Fruit fly (Drosophila melanogaster) whole organism, embryonic: ENCODE data around the gene dsd.
A peak's percentile ranks its signal among the peaks of the same experiment; 100 is the strongest.

Experiments
- Atf3 ChIP-seq: fragments of 200-800 bp; sonication (Bioruptor generic); optimal IDR thresholded peaks from 3 replicates; lab custom pipeline; 2016; ENCODE audit warnings: missing biosample characterization, missing genetic modification characterization
- CG10209 ChIP-seq: fragments of 200-800 bp; sonication (Bioruptor generic); optimal IDR thresholded peaks from 3 replicates; lab custom pipeline; 2017; ENCODE audit warnings: missing biosample characterization, mild to moderate bottlenecking, missing genetic modification characterization, missing genetic modification reagents
- CG10959 ChIP-seq: fragments of 200-800 bp; sonication (Bioruptor generic); IDR thresholded peaks from 2 replicates; pipeline ENCODE4 v1.3.6; 2022; ENCODE audit warnings: missing biosample characterization, missing genetic modification characterization
- CG11560 ChIP-seq: fragments of 200-800 bp; sonication (Bioruptor generic); IDR thresholded peaks from 3 replicates; pipeline ENCODE4 v1.3.6; 2022; ENCODE audit warnings: missing biosample characterization, missing genetic modification characterization
- CG12942 ChIP-seq: fragments of 200-800 bp; sonication (Bioruptor generic); optimal IDR thresholded peaks from 3 replicates; lab custom pipeline; 2016; ENCODE audit warnings: missing biosample characterization, missing genetic modification characterization
- CG13624 ChIP-seq: fragments of 200-800 bp; sonication (Bioruptor generic); optimal IDR thresholded peaks from 2 replicates; lab custom pipeline; 2016; ENCODE audit warnings: missing biosample characterization, missing genetic modification characterization
- CG14860 ChIP-seq: fragments of 200-800 bp; sonication (Bioruptor generic); IDR thresholded peaks from 3 replicates; pipeline ENCODE4 v1.3.6; 2022; ENCODE audit warnings: missing biosample characterization, missing genetic modification characterization; ENCODE audit not compliant: partially characterized antibody
- CG14965 ChIP-seq: fragments of 200-800 bp; sonication (Bioruptor generic); optimal IDR thresholded peaks from 2 replicates; lab custom pipeline; 2016; ENCODE audit warnings: missing biosample characterization, missing genetic modification characterization, borderline replicate concordance
- CG15514 ChIP-seq: fragments of 200-800 bp; sonication (Bioruptor generic); optimal IDR thresholded peaks from 3 replicates; lab custom pipeline; 2017; ENCODE audit warnings: missing biosample characterization, missing genetic modification characterization, mild to moderate bottlenecking, moderate library complexity, missing genetic modification reagents
- CG1647 ChIP-seq: fragments of 200-800 bp; sonication (Bioruptor generic); optimal IDR thresholded peaks from 3 replicates; lab custom pipeline; 2016; ENCODE audit warnings: missing biosample characterization, missing genetic modification characterization
- CG16813 ChIP-seq: fragments of 200-800 bp; sonication (Bioruptor generic); IDR thresholded peaks from 3 replicates; pipeline ENCODE4 v1.3.6; 2022; ENCODE audit warnings: missing biosample characterization, missing genetic modification characterization; ENCODE audit not compliant: partially characterized antibody
- CG2116 ChIP-seq: fragments of 200-800 bp; sonication (Bioruptor generic); optimal IDR thresholded peaks from 3 replicates; lab custom pipeline; 2018; ENCODE audit warnings: missing biosample characterization, mild to moderate bottlenecking, missing genetic modification characterization
- CG31441 ChIP-seq: fragments of 200-800 bp; sonication (Bioruptor generic); IDR thresholded peaks from 2 replicates; pipeline ENCODE4 v1.3.6; 2022; ENCODE audit warnings: missing biosample characterization, missing genetic modification characterization
- CG32772 ChIP-seq: fragments of 200-800 bp; sonication (Bioruptor generic); IDR thresholded peaks from 2 replicates; pipeline ENCODE4 v1.3.6; 2022; ENCODE audit warnings: missing biosample characterization, missing genetic modification characterization
- CG3726 ChIP-seq: fragments of 200-800 bp; sonication (Bioruptor generic); IDR thresholded peaks from 3 replicates; pipeline ENCODE4, ENCODE4 v1.3.6; 2022; ENCODE audit warnings: missing biosample characterization, missing genetic modification characterization
- CG42726 ChIP-seq: fragments of 200-800 bp; sonication (Bioruptor generic); IDR thresholded peaks from 2 replicates; pipeline ENCODE4 v1.3.6; 2022; ENCODE audit warnings: missing biosample characterization, missing genetic modification characterization; ENCODE audit not compliant: partially characterized antibody
- CG6689 ChIP-seq: fragments of 200-800 bp; sonication (Bioruptor generic); IDR thresholded peaks from 2 replicates; pipeline ENCODE4 v1.3.6; 2022; ENCODE audit warnings: missing biosample characterization, missing genetic modification characterization
- CG8281 ChIP-seq: fragments of 200-800 bp; sonication (Bioruptor generic); optimal IDR thresholded peaks from 2 replicates; lab custom pipeline; 2018; ENCODE audit warnings: missing biosample characterization, mild to moderate bottlenecking, missing genetic modification characterization, moderate library complexity
- CG9215 ChIP-seq: fragments of 200-800 bp; sonication (Bioruptor generic); IDR thresholded peaks from 2 replicates; pipeline ENCODE4 v1.3.6; 2022; ENCODE audit warnings: missing biosample characterization, missing genetic modification characterization
- HHEX ChIP-seq: fragments of 200-800 bp; sonication (Bioruptor generic); optimal IDR thresholded peaks from 3 replicates; lab custom pipeline; 2017; ENCODE audit warnings: missing biosample characterization, mild to moderate bottlenecking, missing genetic modification characterization, missing genetic modification reagents
- HLHmδ ChIP-seq: fragments of 200-800 bp; sonication (Bioruptor generic); optimal IDR thresholded peaks from 2 replicates; lab custom pipeline; 2018; ENCODE audit warnings: missing biosample characterization, mild to moderate bottlenecking, missing genetic modification characterization, moderate library complexity
- Hr51 ChIP-seq, 2 experiments: fragments of 200-800 bp; sonication (Bioruptor generic); optimal IDR thresholded peaks; 2 replicates in 1 of 2; 3 replicates in 1 of 2; lab custom pipeline; 2016 to 2018; ENCODE audit warnings: missing biosample characterization in 2 of 2, missing genetic modification characterization in 2 of 2, mild to moderate bottlenecking in 1 of 2, moderate library complexity in 1 of 2
- Lpt ChIP-seq: fragments of >200 bp; optimal IDR thresholded peaks from 2 replicates; lab custom pipeline; 2018; ENCODE audit warnings: missing biosample characterization, missing genetic modification characterization
- Mad ChIP-seq: fragments of 200-800 bp; sonication (Bioruptor generic); optimal IDR thresholded peaks from 2 replicates; lab custom pipeline; 2016; ENCODE audit warnings: missing biosample characterization, missing genetic modification characterization
- Oli ChIP-seq: fragments of 200-800 bp; sonication (Bioruptor generic); optimal IDR thresholded peaks from 2 replicates; lab custom pipeline; 2018; ENCODE audit warnings: missing biosample characterization, mild to moderate bottlenecking, missing genetic modification characterization, moderate library complexity
- Sry-δ ChIP-seq: fragments of 200-800 bp; sonication (Bioruptor generic); optimal IDR thresholded peaks from 2 replicates; lab custom pipeline; 2016; ENCODE audit warnings: missing biosample characterization, missing genetic modification characterization
- Ssrp ChIP-seq: fragments of 200-800 bp; sonication (Bioruptor generic); optimal IDR thresholded peaks from 2 replicates; lab custom pipeline; 2018; ENCODE audit warnings: missing biosample characterization, mild to moderate bottlenecking, missing genetic modification characterization, moderate library complexity
- Xbp1 ChIP-seq: fragments of 200-800 bp; sonication (Bioruptor generic); optimal IDR thresholded peaks from 3 replicates; lab custom pipeline; 2016; ENCODE audit warnings: missing biosample characterization, mild to moderate bottlenecking, missing genetic modification characterization
- cato ChIP-seq: fragments of 200-800 bp; sonication (Bioruptor generic); optimal IDR thresholded peaks from 2 replicates; lab custom pipeline; 2016; ENCODE audit warnings: missing biosample characterization, missing genetic modification characterization, borderline replicate concordance
- disco-r ChIP-seq: fragments of 200-800 bp; sonication (Bioruptor generic); optimal IDR thresholded peaks from 2 replicates; lab custom pipeline; 2016; ENCODE audit warnings: missing biosample characterization, missing genetic modification characterization
- gcm2 ChIP-seq: fragments of 200-800 bp; sonication (Bioruptor generic); optimal IDR thresholded peaks from 2 replicates; lab custom pipeline; 2016; ENCODE audit warnings: missing biosample characterization, missing genetic modification characterization
- hb ChIP-seq: fragments of 200-800 bp; sonication (Bioruptor generic); IDR thresholded peaks from 3 replicates; pipeline ENCODE4 v1.3.6; 2022; ENCODE audit warnings: missing biosample characterization, missing genetic modification characterization; ENCODE audit not compliant: partially characterized antibody
- lbe ChIP-seq: fragments of 200-800 bp; sonication (Bioruptor generic); optimal IDR thresholded peaks from 2 replicates; lab custom pipeline; 2016; ENCODE audit warnings: missing biosample characterization, mild to moderate bottlenecking, missing genetic modification characterization
- nau ChIP-seq: fragments of 200-800 bp; sonication (Bioruptor generic); optimal IDR thresholded peaks from 3 replicates; lab custom pipeline; 2017; ENCODE audit warnings: missing biosample characterization, mild to moderate bottlenecking, missing genetic modification characterization, missing genetic modification reagents
- nerfin-2 ChIP-seq: fragments of 200-800 bp; sonication (Bioruptor generic); IDR thresholded peaks from 2 replicates; pipeline ENCODE4 v1.3.6; 2022; ENCODE audit warnings: missing biosample characterization, missing genetic modification characterization; ENCODE audit not compliant: partially characterized antibody
- nmo ChIP-seq: fragments of 200-800 bp; sonication (Bioruptor generic); optimal IDR thresholded peaks from 2 replicates; lab custom pipeline; 2018; ENCODE audit warnings: missing biosample characterization, mild to moderate bottlenecking, missing genetic modification characterization, moderate library complexity
- phol ChIP-seq: fragments of 200-800 bp; sonication (Bioruptor generic); optimal IDR thresholded peaks from 3 replicates; lab custom pipeline; 2018; ENCODE audit warnings: missing biosample characterization, mild to moderate bottlenecking, missing genetic modification characterization, moderate library complexity
- pnt ChIP-seq: fragments of 200-800 bp; sonication (Bioruptor generic); optimal IDR thresholded peaks from 3 replicates; lab custom pipeline; 2016; ENCODE audit warnings: missing biosample characterization, missing genetic modification characterization
- prd ChIP-seq, 3 experiments: fragments of >200 bp in 2 of 3; fragments of 200-800 bp in 1 of 3; sonication (Bioruptor generic) in 1 of 3; optimal IDR thresholded peaks in 2 of 3; IDR thresholded peaks in 1 of 3; 2 replicates in 2 of 3; 3 replicates in 1 of 3; pipeline versions ENCODE4 v1.3.6 to Lab custom; 2017 to 2022; ENCODE audit warnings: missing biosample characterization in 1 of 3, missing genetic modification characterization in 1 of 3
- sens ChIP-seq: fragments of 200-800 bp; sonication (Bioruptor generic); peaks from one replicate; lab custom pipeline; 2016; ENCODE audit warnings: missing biosample characterization, missing genetic modification characterization
- sr ChIP-seq: fragments of 200-800 bp; sonication (Bioruptor generic); IDR thresholded peaks from 3 replicates; pipeline ENCODE4 v1.3.6; 2022; ENCODE audit warnings: missing biosample characterization, missing genetic modification characterization
- trem ChIP-seq: fragments of 200-800 bp; optimal IDR thresholded peaks from 3 replicates; lab custom pipeline; 2019; ENCODE audit warnings: missing biosample characterization, mild to moderate bottlenecking, missing genetic modification characterization, moderate library complexity
- unc-4 ChIP-seq: fragments of 200-800 bp; sonication (Bioruptor generic); IDR thresholded peaks from 2 replicates; pipeline ENCODE4 v1.3.6; 2022; ENCODE audit warnings: missing biosample characterization, missing genetic modification characterization; ENCODE audit not compliant: partially characterized antibody
- unpg ChIP-seq: fragments of 200-800 bp; sonication (Bioruptor generic); optimal IDR thresholded peaks from 3 replicates; lab custom pipeline; 2018; ENCODE audit warnings: missing biosample characterization, mild to moderate bottlenecking, missing genetic modification characterization, moderate library complexity
- vnd ChIP-seq: fragments of 200-800 bp; sonication (Bioruptor generic); IDR thresholded peaks from 3 replicates; pipeline ENCODE4 v1.3.6; 2022; ENCODE audit warnings: missing biosample characterization, missing genetic modification characterization; ENCODE audit not compliant: partially characterized antibody
- vvl ChIP-seq: fragments of 200-800 bp; sonication (Bioruptor generic); IDR thresholded peaks from 2 replicates; pipeline ENCODE4 v1.3.6; 2022; ENCODE audit warnings: missing biosample characterization, missing genetic modification characterization
- wor ChIP-seq: fragments of 200-800 bp; sonication (Bioruptor generic); IDR thresholded peaks from 2 replicates; pipeline ENCODE4 v1.3.6; 2022; ENCODE audit warnings: missing biosample characterization, missing genetic modification characterization
- zf30C ChIP-seq: fragments of 200-800 bp; sonication (Bioruptor generic); optimal IDR thresholded peaks from 3 replicates; lab custom pipeline; 2018; ENCODE audit warnings: missing biosample characterization, mild to moderate bottlenecking, missing genetic modification characterization
- zfh1 ChIP-seq: fragments of 200-800 bp; sonication (Bioruptor generic); IDR thresholded peaks from 3 replicates; pipeline ENCODE4 v1.3.6; 2022; ENCODE audit warnings: missing biosample characterization, missing genetic modification characterization

The dsd gene

DNA sequence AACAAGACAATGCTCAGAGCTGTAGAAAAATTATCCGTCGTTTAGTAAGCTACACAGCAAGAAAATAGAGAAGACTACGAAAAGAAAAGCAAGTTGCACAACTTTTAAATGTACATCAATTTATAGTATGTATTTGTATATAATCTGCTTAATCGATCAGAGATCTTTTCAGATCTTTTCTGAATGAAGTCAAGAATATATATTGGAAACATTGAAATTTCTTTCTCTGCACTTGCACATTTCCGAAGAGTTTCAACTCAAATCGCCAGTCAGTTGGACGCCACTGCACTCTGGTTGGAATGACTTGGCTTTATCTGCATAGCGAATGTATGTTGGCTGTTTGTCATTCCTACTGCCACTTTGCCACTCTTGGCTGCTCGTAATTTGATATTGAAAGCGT lies 53.3 kb downstream of the dsd start (continued):
- TF ChIP-seq nau (GFP tag; lab: Kevin White, UChicago) = no peak
- no peak for TF ChIP-seq CG14860 (GFP tag; lab: Robert Waterston, UW)
- TF ChIP-seq Atf3 (GFP tag; lab: Kevin White, UChicago) = no peak
- no peak for TF ChIP-seq unc-4
- no peak for TF ChIP-seq disco-r (GFP tag; lab: Kevin White, UChicago)
- no peak for TF ChIP-seq CG13624 (GFP tag; lab: Kevin White, UChicago)
- no peak for TF ChIP-seq Lpt (GFP tag; lab: Kevin White, UChicago)
- TF ChIP-seq CG2116 (GFP tag; lab: Kevin White, UChicago) = no peak
- no peak for TF ChIP-seq HLHmδ (GFP tag; lab: Kevin White, UChicago)
- peak; percentile 59 for TF ChIP-seq Xbp1 (GFP tag; lab: Kevin White, UChicago)
- no peak for TF ChIP-seq CG16813 (GFP tag; lab: Robert Waterston, UW)
- peak in 1 of 2 experiments; percentile 77 for TF ChIP-seq Hr51 (GFP tag; optimal IDR thresholded peaks at IDR 0.05; lab: Kevin White, UChicago)
- no peak for TF ChIP-seq cato (GFP tag; lab: Kevin White, UChicago)
- no peak for TF ChIP-seq nerfin-2 (GFP tag; lab: Robert Waterston, UW)
- peak; percentile 34; the same call in 1 of the 2 replicates for TF ChIP-seq CG32772 (GFP tag; lab: Robert Waterston, UW)
- TF ChIP-seq Oli (tag; lab: Kevin White, UChicago) = peak; percentile 50
- TF ChIP-seq gcm2 (GFP tag; lab: Kevin White, UChicago) = no peak
- TF ChIP-seq CG3726 (GFP tag; lab: Robert Waterston, UW) = 0 out of 3 replicates have a peak, but pooled peaks have one; percentile 30
- peak; percentile 68; the same call in 2 of the 3 replicates for TF ChIP-seq zfh1 (GFP tag; lab: Robert Waterston, UW)
- no peak for TF ChIP-seq pnt (GFP tag; lab: Kevin White, UChicago)
- peak; percentile 65 for TF ChIP-seq unpg (GFP tag; lab: Kevin White, UChicago)
- TF ChIP-seq CG8281 (tag; lab: Kevin White, UChicago) = no peak
- TF ChIP-seq CG10959 (GFP tag; lab: Robert Waterston, UW) = peak; percentile 61
- peak; percentile 80 for TF ChIP-seq vvl (GFP tag; lab: Robert Waterston, UW)
- TF ChIP-seq CG15514 (GFP tag; lab: Kevin White, UChicago) = no peak
- TF ChIP-seq CG42726 (GFP tag; lab: Robert Waterston, UW) = no peak
- TF ChIP-seq wor (GFP tag; lab: Robert Waterston, UW) = no peak
- peak; percentile 62 for TF ChIP-seq nmo (GFP tag; lab: Kevin White, UChicago)
- TF ChIP-seq hb (GFP tag; lab: Robert Waterston, UW) = no peak
- TF ChIP-seq sens (GFP tag; lab: Kevin White, UChicago) = peak; percentile 91
- TF ChIP-seq zf30C (GFP tag; lab: Kevin White, UChicago) = no peak
- no peak for TF ChIP-seq vnd (GFP tag; lab: Robert Waterston, UW)
- TF ChIP-seq trem (tag; lab: Kevin White, UChicago) = peak; percentile 16
- no peak for TF ChIP-seq CG9215
- no peak for TF ChIP-seq Sry-δ (GFP tag; lab: Kevin White, UChicago)
- no peak for TF ChIP-seq Mad (GFP tag; lab: Kevin White, UChicago)
- TF ChIP-seq CG10209 (GFP tag; lab: Kevin White, UChicago) = peak; percentile 10
- TF ChIP-seq CG31441 (GFP tag; lab: Robert Waterston, UW) = no peak; the same call in 1 of the 2 replicates
- no peak for TF ChIP-seq sr
- TF ChIP-seq CG6689 = peak; percentile 55; the same call in 1 of the 2 replicates
- peak; percentile 16 for TF ChIP-seq CG12942
- peak; percentile 54 for TF ChIP-seq Ssrp (tag; lab: Kevin White, UChicago)
- peak; percentile 66 for TF ChIP-seq phol (tag; lab: Kevin White, UChicago)
- no peak for TF ChIP-seq prd (optimal IDR thresholded peaks at IDR 0.05; lab: Kevin White, UChicago)
- peak; percentile 75 for TF ChIP-seq prd (GFP tag; IDR thresholded peaks at IDR 0.05; lab: Robert Waterston, UW)
- TF ChIP-seq HHEX = no peak
- no peak for TF ChIP-seq CG14965 (GFP tag; lab: Kevin White, UChicago)
- TF ChIP-seq CG11560 = no peak
- TF ChIP-seq CG1647 (GFP tag; lab: Kevin White, UChicago) = no peak
- peak; percentile 60 for TF ChIP-seq lbe (GFP tag; lab: Kevin White, UChicago)
